Fruit fly (Drosophila melanogaster) whole organism, wandering third instar larva: ENCODE data around the gene Dyro.

ENCODE experiments used
- Abd-B ChIP-seq: fragments of >200 bp; optimal IDR thresholded peaks from 2 replicates; lab custom pipeline; 2017; ENCODE audit warnings: missing biosample characterization, missing genetic modification characterization
- CG32264 ChIP-seq: fragments of 200-800 bp; sonication (Bioruptor generic); optimal IDR thresholded peaks from 2 replicates; lab custom pipeline; 2016; ENCODE audit warnings: missing biosample characterization, missing genetic modification characterization
- CG9705 ChIP-seq: fragments of 200-800 bp; sonication (Bioruptor generic); optimal IDR thresholded peaks from 2 replicates; lab custom pipeline; 2018; ENCODE audit warnings: missing biosample characterization, mild to moderate bottlenecking, missing genetic modification characterization
- CrebA ChIP-seq: fragments of 200-800 bp; sonication (Bioruptor generic); optimal IDR thresholded peaks from 2 replicates; lab custom pipeline; 2016; ENCODE audit warnings: missing biosample characterization, mild to moderate bottlenecking, missing genetic modification characterization, borderline replicate concordance
- Dfd ChIP-seq: fragments of >200 bp; optimal IDR thresholded peaks from 2 replicates; lab custom pipeline; 2017; ENCODE audit warnings: missing biosample characterization, missing genetic modification characterization
- Dif ChIP-seq: fragments of 200-275, 200-300 bp; sonication (Bioruptor generic); optimal IDR thresholded peaks from 2 replicates; lab custom pipeline; 2018; ENCODE audit warnings: missing biosample characterization, missing genetic modification characterization; ENCODE audit not compliant: partially characterized antibody
- GATAd ChIP-seq: sonication (Bioruptor generic); optimal IDR thresholded peaks from 2 replicates; lab custom pipeline; 2016; ENCODE audit warnings: missing biosample characterization, missing genetic modification characterization
- HLH106 ChIP-seq: fragments of 200-800 bp; optimal IDR thresholded peaks from 3 replicates; lab custom pipeline; 2019; ENCODE audit warnings: missing biosample characterization, mild to moderate bottlenecking, missing genetic modification characterization, moderate library complexity
- Hnf4 ChIP-seq: fragments of 200-800 bp; sonication (Bioruptor generic); optimal IDR thresholded peaks from 2 replicates; lab custom pipeline; 2016; ENCODE audit warnings: missing biosample characterization, mild to moderate bottlenecking, missing genetic modification characterization
- Hr78 ChIP-seq: fragments of >200 bp; optimal IDR thresholded peaks from 2 replicates; lab custom pipeline; 2017; ENCODE audit warnings: missing biosample characterization, missing genetic modification characterization
- Hr83 ChIP-seq: fragments of 200-300 bp; sonication (Bioruptor generic); optimal IDR thresholded peaks from 2 replicates; lab custom pipeline; 2016; ENCODE audit warnings: missing biosample characterization, mild to moderate bottlenecking, missing genetic modification characterization, moderate library complexity; ENCODE audit not compliant: poor library complexity, severe bottlenecking
- Jra ChIP-seq: sonication (Bioruptor generic); optimal IDR thresholded peaks from 2 replicates; lab custom pipeline; 2016; ENCODE audit warnings: missing biosample characterization, missing genetic modification characterization
- Mio ChIP-seq: sonication (Bioruptor generic); optimal IDR thresholded peaks from 2 replicates; lab custom pipeline; 2016; ENCODE audit warnings: missing biosample characterization, missing genetic modification characterization
- Myc ChIP-seq: fragments of >200 bp; optimal IDR thresholded peaks from 2 replicates; lab custom pipeline; 2017
- N ChIP-seq: fragments of >200 bp; optimal IDR thresholded peaks from 2 replicates; lab custom pipeline; 2018; ENCODE audit warnings: missing biosample characterization, missing external identifiers, missing genetic modification characterization
- OdsH ChIP-seq: fragments of 200-800 bp; sonication (Bioruptor generic); optimal IDR thresholded peaks from 2 replicates; lab custom pipeline; 2016; ENCODE audit warnings: missing biosample characterization, mild to moderate bottlenecking, missing genetic modification characterization
- Rel ChIP-seq, 2 experiments: fragments of 200-800 bp; sonication (Bioruptor generic) in 1 of 2; optimal IDR thresholded peaks; 2 replicates in 1 of 2; 3 replicates in 1 of 2; lab custom pipeline; 2016 to 2019; ENCODE audit warnings: mild to moderate bottlenecking in 2 of 2, missing biosample characterization in 2 of 2, missing genetic modification characterization in 2 of 2, moderate library complexity in 1 of 2
- Sp1 ChIP-seq: fragments of 200-800 bp; sonication (Bioruptor generic); optimal IDR thresholded peaks from 3 replicates; lab custom pipeline; 2019; ENCODE audit warnings: missing biosample characterization, mild to moderate bottlenecking, missing genetic modification characterization, moderate library complexity
- Vsx2 ChIP-seq: fragments of 200-300, 225-300 bp; sonication (Bioruptor generic); optimal IDR thresholded peaks from 2 replicates; lab custom pipeline; 2018; ENCODE audit warnings: missing biosample characterization, missing genetic modification characterization; ENCODE audit not compliant: partially characterized antibody
- br ChIP-seq: fragments of 200-800 bp; sonication (Bioruptor generic); optimal IDR thresholded peaks from 2 replicates; lab custom pipeline; 2016; ENCODE audit warnings: missing biosample characterization, missing genetic modification characterization
- brk ChIP-seq: fragments of 200-800 bp; sonication (Bioruptor generic); optimal IDR thresholded peaks from 2 replicates; lab custom pipeline; 2016; ENCODE audit warnings: missing biosample characterization, mild to moderate bottlenecking, missing genetic modification characterization
- dl ChIP-seq, 2 experiments: fragments of 175-275, 200-275 bp in 1 of 2; fragments of 200-275 bp in 1 of 2; sonication (Bioruptor generic); optimal IDR thresholded peaks; lab custom pipeline; 2018; ENCODE audit warnings: mild to moderate bottlenecking in 2 of 2, missing biosample characterization in 2 of 2, missing genetic modification characterization in 2 of 2, moderate library complexity in 2 of 2; ENCODE audit not compliant: partially characterized antibody in 2 of 2, insufficient read depth in 1 of 2
- dmrt93B ChIP-seq: fragments of 200-800 bp; sonication (Bioruptor generic); optimal IDR thresholded peaks from 2 replicates; lab custom pipeline; 2018; ENCODE audit warnings: missing biosample characterization, mild to moderate bottlenecking, missing genetic modification characterization
- dsf ChIP-seq: sonication (Bioruptor generic); optimal IDR thresholded peaks from 2 replicates; lab custom pipeline; 2016; ENCODE audit warnings: missing biosample characterization, missing genetic modification characterization, borderline replicate concordance
- ey ChIP-seq: fragments of 200-800 bp; sonication (Bioruptor generic); optimal IDR thresholded peaks from 2 replicates; lab custom pipeline; 2016; ENCODE audit warnings: missing biosample characterization, missing genetic modification characterization
- foxo ChIP-seq, 2 experiments: fragments of 200-800 bp; sonication (Bioruptor generic); optimal IDR thresholded peaks; 2 replicates in 1 of 2; 3 replicates in 1 of 2; lab custom pipeline; 2016 to 2017; ENCODE audit warnings: missing biosample characterization in 2 of 2, missing genetic modification characterization in 2 of 2
- fru ChIP-seq: fragments of 200-800 bp; sonication (Bioruptor generic); optimal IDR thresholded peaks from 3 replicates; lab custom pipeline; 2016; ENCODE audit warnings: missing biosample characterization, mild to moderate bottlenecking, missing genetic modification characterization
- h ChIP-seq: fragments of 200-800 bp; sonication (Bioruptor generic); optimal IDR thresholded peaks from 3 replicates; lab custom pipeline; 2016; ENCODE audit warnings: missing biosample characterization, mild to moderate bottlenecking, missing genetic modification characterization
- jim ChIP-seq: fragments of 175-275, 200-325 bp; sonication (Bioruptor generic); optimal IDR thresholded peaks from 2 replicates; lab custom pipeline; 2016; ENCODE audit warnings: missing biosample characterization, mild to moderate bottlenecking, missing genetic modification characterization
- lola ChIP-seq: fragments of >200 bp; optimal IDR thresholded peaks from 2 replicates; lab custom pipeline; 2017; ENCODE audit warnings: missing biosample characterization, missing genetic modification characterization
- pan ChIP-seq: fragments of >200 bp; optimal IDR thresholded peaks from 2 replicates; lab custom pipeline; 2017
- psq ChIP-seq: fragments of 200-800 bp; sonication (Bioruptor generic); optimal IDR thresholded peaks from 3 replicates; lab custom pipeline; 2017; ENCODE audit warnings: missing biosample characterization, mild to moderate bottlenecking, missing genetic modification characterization, moderate library complexity
- rgr ChIP-seq: fragments of 200-800 bp; sonication (Bioruptor generic); optimal IDR thresholded peaks from 3 replicates; lab custom pipeline; 2016; ENCODE audit warnings: missing biosample characterization, mild to moderate bottlenecking, missing genetic modification characterization
- sage ChIP-seq: fragments of 200-800 bp; sonication (Bioruptor generic); optimal IDR thresholded peaks from 2 replicates; lab custom pipeline; 2016; ENCODE audit warnings: missing biosample characterization, mild to moderate bottlenecking, missing genetic modification characterization
- sv ChIP-seq: fragments of 200-800 bp; sonication (Bioruptor generic); optimal IDR thresholded peaks from 3 replicates; lab custom pipeline; 2016; ENCODE audit warnings: missing biosample characterization, missing genetic modification characterization
- tai ChIP-seq: sonication (Bioruptor generic); optimal IDR thresholded peaks from 2 replicates; lab custom pipeline; 2016; ENCODE audit warnings: missing biosample characterization, missing genetic modification characterization
- usp ChIP-seq: fragments of >200 bp; optimal IDR thresholded peaks from 2 replicates; lab custom pipeline; 2017; ENCODE audit warnings: missing biosample characterization, missing genetic modification characterization
- woc ChIP-seq: sonication (Bioruptor generic); optimal IDR thresholded peaks from 2 replicates; lab custom pipeline; 2016; ENCODE audit warnings: missing biosample characterization, mild to moderate bottlenecking, missing genetic modification characterization

Gene Dyro

DNA sequence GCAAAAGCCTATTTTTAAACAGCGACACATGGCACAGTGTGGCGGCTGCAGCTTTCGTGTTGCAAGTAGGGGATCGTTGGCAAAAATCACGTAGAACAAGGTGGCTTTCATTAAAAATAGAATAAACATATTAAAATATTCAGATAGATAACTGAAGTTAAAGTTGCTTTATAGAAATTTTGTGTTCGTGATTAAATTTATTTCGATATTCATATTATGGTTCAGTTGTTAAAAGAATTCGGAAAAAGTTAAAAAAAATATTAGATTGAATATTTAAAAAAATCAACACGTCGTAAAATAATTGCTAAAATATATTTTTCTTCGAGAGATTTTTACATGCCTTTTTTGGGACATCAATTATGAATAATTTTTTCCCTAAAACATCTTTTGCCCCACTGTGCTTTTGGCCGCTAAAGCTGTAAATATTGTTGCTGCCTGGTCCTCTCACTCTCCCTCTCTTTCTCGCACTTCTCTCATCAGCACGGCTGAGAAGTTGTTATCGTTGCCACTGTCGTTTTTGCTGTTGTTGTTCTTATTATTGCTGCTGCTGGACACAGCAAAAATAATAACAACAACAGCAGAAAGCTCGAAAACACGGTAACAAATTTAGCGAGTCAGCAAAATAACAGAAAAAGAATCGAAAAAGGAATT, 556 bp upstream of the Dyro start:
- TF ChIP-seq usp (GFP tag; lab: Kevin White, UChicago) (no peak), sage (peak; percentile 10), psq (GFP tag; lab: Kevin White, UChicago) (peak; percentile 73), Hnf4 (GFP tag; lab: Kevin White, UChicago) (peak; percentile 26), sv (peak; percentile 90), CG9705 (no peak), CG32264 (no peak), Abd-B (GFP tag; lab: Kevin White, UChicago) (no peak), Vsx2 (GFP tag; lab: Kevin White, UChicago) (peak; percentile 15), OdsH (GFP tag; lab: Kevin White, UChicago) (peak; percentile 73), CrebA (GFP tag; lab: Kevin White, UChicago) (no peak), jim (GFP tag; lab: Kevin White, UChicago) (no peak), N (no peak), Hr78 (GFP tag; lab: Kevin White, UChicago) (no peak), GATAd (GFP tag; lab: Kevin White, UChicago) (no peak), dmrt93B (GFP tag; lab: Kevin White, UChicago) (peak; percentile 75), Sp1 (GFP tag; lab: Kevin White, UChicago) (peak; percentile 81), woc (GFP tag; lab: Kevin White, UChicago) (no peak), br (GFP tag; lab: Kevin White, UChicago) (peak; percentile 74), pan (lab: Kevin White, UChicago) (no peak), Myc (no peak), dsf (GFP tag; lab: Kevin White, UChicago) (no peak), lola (GFP tag; lab: Kevin White, UChicago) (no peak), h (GFP tag; lab: Kevin White, UChicago) (peak; percentile 39), tai (GFP tag; lab: Kevin White, UChicago) (peak; percentile 18), rgr (GFP tag; lab: Kevin White, UChicago) (peak; percentile 43), ey (GFP tag; lab: Kevin White, UChicago) (peak; percentile 79), Rel (GFP tag; optimal IDR thresholded peaks at IDR 0.05; lab: Kevin White, UChicago) (no peak), Rel (tag; optimal IDR thresholded peaks at IDR 0.05; lab: Kevin White, UChicago) (no peak), brk (peak; percentile 30), foxo (GFP tag; optimal IDR thresholded peaks at IDR 0.05; lab: Kevin White, UChicago) (peak in 1 of 2 experiments; percentile 82), HLH106 (tag; lab: Kevin White, UChicago) (peak; percentile 74), Mio (GFP tag; lab: Kevin White, UChicago) (no peak), Hr83 (GFP tag; lab: Kevin White, UChicago) (no peak), Dif (GFP tag; lab: Kevin White, UChicago) (peak; percentile 67), Dfd (GFP tag; lab: Kevin White, UChicago) (no peak), dl (GFP tag; optimal IDR thresholded peaks at IDR 0.05; lab: Kevin White, UChicago; ENCODE audit: insufficient read depth in 1 of 2, partially characterized antibody in 2 of 2) (peak; percentile 56 to 61), fru (GFP tag; lab: Kevin White, UChicago) (peak; percentile 65)

DNA sequence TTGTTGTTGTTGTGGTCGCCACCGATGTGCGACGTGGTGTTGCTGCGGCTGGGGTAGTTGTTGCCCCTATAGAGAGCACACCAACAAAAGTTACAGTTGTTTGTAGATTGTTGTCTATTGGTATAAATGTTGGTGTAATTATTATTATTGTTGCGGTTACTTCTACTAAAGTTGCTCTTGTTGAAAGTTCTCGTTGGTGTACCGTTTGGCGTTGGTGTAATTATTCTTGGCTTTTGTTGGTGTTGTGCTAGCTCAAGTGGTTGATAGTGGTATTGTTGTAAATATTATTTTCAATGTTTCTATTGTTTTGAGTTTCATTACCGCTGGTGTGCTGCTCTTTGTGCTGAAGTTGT, 579 bp downstream of the Dyro start:
- peak; percentile 8 for TF ChIP-seq Jra (GFP tag; lab: Kevin White, UChicago)
- no peak for TF ChIP-seq psq (GFP tag; lab: Kevin White, UChicago)
